Worm (Caenorhabditis elegans): ENCODE data around the gene C46C2.2.

The C46C2.2 gene

ce11 chrIV:9262295-9262694, 44.8 kb downstream of the C46C2.2 start:
- TF ChIP-seq fkh-4 (tag; optimal IDR thresholded peaks at IDR 0.05; ENCODE audit: borderline replicate concordance) (no peak), dpl-1 (GFP tag; optimal IDR thresholded peaks at IDR 0.05) (no peak), mdl-1 (tag; optimal IDR thresholded peaks at IDR 0.05) (no peak)

ce11 chrIV:9263812-9264320, 46.3 kb downstream of the C46C2.2 start, which contains the start of gene flh-1:
Gene flh-1 (minus strand): TSS chrIV:9264270.
- no peak for TF ChIP-seq elt-2 (tag; optimal IDR thresholded peaks at IDR 0.05)
- TF ChIP-seq pqm-1 (tag; optimal IDR thresholded peaks at IDR 0.05) = no peak
- TF ChIP-seq snpc-4 (tag; optimal IDR thresholded peaks at IDR 0.05) = no peak
- TF ChIP-seq aha-1 (tag; optimal IDR thresholded peaks at IDR 0.05) = no peak
- no peak for TF ChIP-seq unc-30 (tag; optimal IDR thresholded peaks at IDR 0.05)
- no peak for TF ChIP-seq zag-1 (tag; optimal IDR thresholded peaks at IDR 0.05)

ce11 chrIV:9264513-9264912, 47.0 kb downstream of the C46C2.2 start:
- TF ChIP-seq unc-86 (tag; optimal IDR thresholded peaks at IDR 0.05) (no peak), F16B12.6 (tag; optimal IDR thresholded peaks at IDR 0.05) (no peak), ceh-63 (GFP tag; optimal IDR thresholded peaks at IDR 0.05) (no peak), nhr-12 (tag; optimal IDR thresholded peaks at IDR 0.05) (no peak), fkh-8 (tag; optimal IDR thresholded peaks at IDR 0.05) (no peak), hlh-17 (GFP tag; optimal IDR thresholded peaks at IDR 0.05; ENCODE audit: borderline replicate concordance) (no peak), lin-39 (tag; optimal IDR thresholded peaks at IDR 0.05) (no peak), nhr-84 (tag; optimal IDR thresholded peaks at IDR 0.05) (no peak), lsy-2 (tag; optimal IDR thresholded peaks at IDR 0.05) (no peak), ets-5 (GFP tag; IDR thresholded peaks at IDR 0.05) (no peak), aha-1 (tag; optimal IDR thresholded peaks at IDR 0.05) (no peak), efl-1 (optimal IDR thresholded peaks at IDR 0.05) (no peak), efl-1 (GFP tag; optimal IDR thresholded peaks at IDR 0.05 in 1 of 2) (no peak), nhr-47 (tag; optimal IDR thresholded peaks at IDR 0.05) (no peak), vab-15 (tag; optimal IDR thresholded peaks at IDR 0.05) (no peak), nhr-90 (tag; optimal IDR thresholded peaks at IDR 0.05; ENCODE audit: poor library complexity) (no peak), jun-1 (tag; optimal IDR thresholded peaks at IDR 0.05) (no peak), tbx-2 (tag; optimal IDR thresholded peaks at IDR 0.05) (no peak), lin-35 (GFP tag; optimal IDR thresholded peaks at IDR 0.05) (no peak)

ce11 chrIV:9266464-9266863, 48.9 kb downstream of the C46C2.2 start, which contains the start of gene Y11D7A.19:
Gene Y11D7A.19 (minus strand): TSS chrIV:9266564.
- TF ChIP-seq lin-15B (tag; optimal IDR thresholded peaks at IDR 0.05) = no peak
- TF ChIP-seq hlh-4 (tag; optimal IDR thresholded peaks at IDR 0.05) = no peak
- no peak for TF ChIP-seq alr-1 (tag; optimal IDR thresholded peaks at IDR 0.05; ENCODE audit: borderline replicate concordance)
- TF ChIP-seq egl-27 (tag; optimal IDR thresholded peaks at IDR 0.05) = no peak
- TF ChIP-seq nhr-11 (tag; optimal IDR thresholded peaks at IDR 0.05) = no peak
- no peak for TF ChIP-seq elt-3 (tag; optimal IDR thresholded peaks at IDR 0.05)
- TF ChIP-seq elt-2 (tag; optimal IDR thresholded peaks at IDR 0.05) = no peak
- TF ChIP-seq pag-3 (tag; optimal IDR thresholded peaks at IDR 0.05; ENCODE audit: borderline replicate concordance, insufficient read depth) = no peak
- no peak for TF ChIP-seq fos-1 (tag; optimal IDR thresholded peaks at IDR 0.05)
- TF ChIP-seq fkh-4 (tag; optimal IDR thresholded peaks at IDR 0.05; ENCODE audit: borderline replicate concordance) = no peak
- TF ChIP-seq dsc-1 (tag; optimal IDR thresholded peaks at IDR 0.05) = no peak
- TF ChIP-seq C34B4.2 (tag; optimal IDR thresholded peaks at IDR 0.05) = no peak
- TF ChIP-seq mdl-1 (tag; optimal IDR thresholded peaks at IDR 0.05) = no peak
- TF ChIP-seq aha-1 (tag; optimal IDR thresholded peaks at IDR 0.05) = no peak
- TF ChIP-seq snu-23 (GFP tag; optimal IDR thresholded peaks at IDR 0.05) = no peak
- no peak for TF ChIP-seq ets-5 (GFP tag; IDR thresholded peaks at IDR 0.05)
- no peak for TF ChIP-seq efl-1 (optimal IDR thresholded peaks at IDR 0.05)
- TF ChIP-seq efl-1 (GFP tag; optimal IDR thresholded peaks at IDR 0.05 in 1 of 2) = no peak
- TF ChIP-seq C16A3.4 (tag; optimal IDR thresholded peaks at IDR 0.05) = no peak
- no peak for TF ChIP-seq fkh-10 (GFP tag; optimal IDR thresholded peaks at IDR 0.05)

Data from whole organism, L1 larva.